Fruit fly (Drosophila melanogaster): ENCODE measurements around the gene eff.

Gene eff

DNA sequence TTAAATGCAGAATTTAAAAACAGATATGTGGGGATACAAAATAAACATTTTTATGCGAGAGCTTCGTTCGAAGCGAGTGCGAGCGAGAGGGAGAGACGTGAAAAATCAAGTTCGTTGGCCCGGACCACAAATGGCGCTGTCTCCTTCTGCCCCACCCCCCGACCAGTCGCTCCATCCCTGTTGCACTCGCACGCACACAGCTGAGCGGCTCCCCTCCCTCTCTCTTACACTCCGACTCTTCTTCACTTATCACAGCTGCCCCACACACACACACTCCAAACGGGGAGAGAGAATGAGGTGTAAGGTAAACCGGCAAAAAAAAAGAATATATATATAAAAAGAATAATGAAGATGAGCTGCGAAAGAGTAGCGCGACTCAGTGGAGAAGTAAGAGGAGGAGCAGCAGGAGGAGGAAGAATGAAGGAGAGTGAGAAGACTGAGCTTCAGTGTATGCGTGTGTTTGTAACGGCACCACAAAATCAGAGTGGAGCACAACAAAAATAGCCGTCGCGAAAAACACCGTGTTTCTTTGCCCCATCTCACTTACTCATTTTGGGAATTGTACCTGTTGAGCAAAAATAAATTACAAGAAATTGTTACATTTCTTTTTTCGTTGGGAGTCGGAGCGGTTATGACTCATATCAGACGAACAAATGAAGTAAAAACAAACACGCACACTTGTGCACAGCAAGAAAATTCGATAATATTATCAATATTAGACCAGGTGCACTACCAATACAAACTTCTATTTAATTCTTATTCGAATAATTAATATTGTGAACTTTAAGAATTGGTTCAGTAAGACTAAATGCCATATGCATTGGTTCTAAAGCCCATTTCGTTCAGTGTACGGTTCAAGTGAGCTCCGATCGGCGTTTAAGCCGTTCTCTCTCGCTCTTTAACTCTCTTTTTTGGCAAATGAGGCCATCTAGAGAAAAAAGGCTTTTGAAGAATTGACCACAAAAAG, 2.9 kb downstream of the eff start (continued):
- TF ChIP-seq CG8388 (GFP tag; optimal IDR thresholded peaks at IDR 0.05), result peak; percentile 94
- peak; percentile 1 for TF ChIP-seq pzg (GFP tag; optimal IDR thresholded peaks at IDR 0.05)
- peak; percentile 88 for TF ChIP-seq CG10654 (GFP tag; optimal IDR thresholded peaks at IDR 0.05)
- peak; percentile 90 for TF ChIP-seq CG15011 (GFP tag; optimal IDR thresholded peaks at IDR 0.05)
- TF ChIP-seq kni (GFP tag; optimal IDR thresholded peaks at IDR 0.05), result peak; percentile 21
- peak; percentile 91 for TF ChIP-seq NFAT (GFP tag; IDR thresholded peaks at IDR 0.05)
- peak; percentile 91 for TF ChIP-seq Fer1 (GFP tag; optimal IDR thresholded peaks at IDR 0.05)
- TF ChIP-seq Rx (GFP tag; IDR thresholded peaks at IDR 0.05), result peak; percentile 92
- TF ChIP-seq HHEX (GFP tag; optimal IDR thresholded peaks at IDR 0.05), result peak; percentile 93
- TF ChIP-seq CG18011 (GFP tag; optimal IDR thresholded peaks at IDR 0.05), result peak; percentile 68
- TF ChIP-seq Hmx (GFP tag; optimal IDR thresholded peaks at IDR 0.05), result peak; percentile 84
- no peak for TF ChIP-seq BEAF-32 (GFP tag; optimal IDR thresholded peaks at IDR 0.05)
- TF ChIP-seq ro (GFP tag; IDR thresholded peaks at IDR 0.05), result peak; percentile 77
- peak; percentile 95 for TF ChIP-seq CG9727 (GFP tag; optimal IDR thresholded peaks at IDR 0.05)
- TF ChIP-seq Aef1 (GFP tag; IDR thresholded peaks at IDR 0.05), result peak; percentile 94
- peak; percentile 58 for TF ChIP-seq CTCF (GFP tag; optimal IDR thresholded peaks at IDR 0.05)
- peak; percentile 89 for TF ChIP-seq Oaz (GFP tag; IDR thresholded peaks at IDR 0.05)
- TF ChIP-seq D19A (tag; optimal IDR thresholded peaks at IDR 0.05), result peak; percentile 87
- peak; percentile 95 for TF ChIP-seq CG14441 (GFP tag; IDR thresholded peaks at IDR 0.05)
- peak; percentile 89 for TF ChIP-seq salm (tag; optimal IDR thresholded peaks at IDR 0.05)
- peak; percentile 92 for TF ChIP-seq peb (GFP tag; IDR thresholded peaks at IDR 0.05)
- peak; percentile 94 for TF ChIP-seq kay (GFP tag; optimal IDR thresholded peaks at IDR 0.05)
- TF ChIP-seq tin (GFP tag; optimal IDR thresholded peaks at IDR 0.05), result peak; percentile 94
- TF ChIP-seq CG6272 (GFP tag; IDR thresholded peaks at IDR 0.05), result peak; percentile 90
- no peak for TF ChIP-seq exex (tag; optimal IDR thresholded peaks at IDR 0.05)
- TF ChIP-seq CG2202 (tag; optimal IDR thresholded peaks at IDR 0.05), result peak; percentile 91
- TF ChIP-seq shn (GFP tag; optimal IDR thresholded peaks at IDR 0.05), result peak; percentile 88
- peak; percentile 85 for TF ChIP-seq btn (GFP tag; optimal IDR thresholded peaks at IDR 0.05)
- TF ChIP-seq CG18619 (GFP tag; optimal IDR thresholded peaks at IDR 0.05), result peak; percentile 92
- peak; percentile 92 for TF ChIP-seq CG3847 (GFP tag; IDR thresholded peaks at IDR 0.05)
- peak; percentile 95 for TF ChIP-seq ken (GFP tag; IDR thresholded peaks at IDR 0.05)
- TF ChIP-seq CG12104 (GFP tag; optimal IDR thresholded peaks at IDR 0.05), result peak; percentile 90
- TF ChIP-seq fd96Cb (tag; optimal IDR thresholded peaks at IDR 0.05), result peak; percentile 95
- peak; percentile 90 for TF ChIP-seq stc (GFP tag; IDR thresholded peaks at IDR 0.05)
- peak; percentile 34 for TF ChIP-seq stwl (tag; optimal IDR thresholded peaks at IDR 0.05)
- peak; percentile 94 to 96 for TF ChIP-seq chif (GFP tag; optimal IDR thresholded peaks at IDR 0.05)
- TF ChIP-seq Asciz (GFP tag; optimal IDR thresholded peaks at IDR 0.05), result peak; percentile 94
- TF ChIP-seq unpg (GFP tag; optimal IDR thresholded peaks at IDR 0.05), result peak; percentile 96
- peak; percentile 90 for TF ChIP-seq CG10321 (GFP tag; IDR thresholded peaks at IDR 0.05)
- TF ChIP-seq E2f2 (GFP tag; IDR thresholded peaks at IDR 0.05), result peak; percentile 77
- TF ChIP-seq Gsc (GFP tag; IDR thresholded peaks at IDR 0.05), result no peak
- no peak for TF ChIP-seq Stat92E (GFP tag; optimal IDR thresholded peaks at IDR 0.05)
- peak; percentile 32; the same call in 1 of the 2 replicates for TF ChIP-seq sna (GFP tag; IDR thresholded peaks at IDR 0.05; ENCODE audit: partially characterized antibody)
- TF ChIP-seq corto (GFP tag; optimal IDR thresholded peaks at IDR 0.05), result peak; percentile 86
- TF ChIP-seq da (GFP tag; optimal IDR thresholded peaks at IDR 0.05), result peak; percentile 61
- TF ChIP-seq CG2129 (GFP tag; IDR thresholded peaks at IDR 0.05; ENCODE audit: partially characterized antibody), result no peak
- TF ChIP-seq CG2116 (GFP tag; optimal IDR thresholded peaks at IDR 0.05), result peak; percentile 69
- TF ChIP-seq lbe (GFP tag; optimal IDR thresholded peaks at IDR 0.05), result peak; percentile 96

All from whole organism, embryonic.